Fruit fly (Drosophila melanogaster) whole organism, embryonic: ENCODE measurements around the gene CG33258.

Experiments
- Antp ChIP-seq: fragments of 200-800 bp; sonication (Bioruptor generic); optimal IDR thresholded peaks from 3 replicates; lab custom pipeline; 2016; ENCODE audit warnings: missing biosample characterization, missing genetic modification characterization
- B-H2 ChIP-seq: fragments of 200-800 bp; sonication (Bioruptor generic); optimal IDR thresholded peaks from 2 replicates; lab custom pipeline; 2018; ENCODE audit warnings: missing biosample characterization, mild to moderate bottlenecking, missing genetic modification characterization
- Blimp-1 ChIP-seq: fragments of 200-800 bp; sonication (Bioruptor generic); optimal IDR thresholded peaks from 3 replicates; lab custom pipeline; 2018; ENCODE audit warnings: missing biosample characterization, missing genetic modification characterization, mild to moderate bottlenecking, moderate library complexity, missing genetic modification reagents
- C15 ChIP-seq: fragments of 200-800 bp; sonication (Bioruptor generic); IDR thresholded peaks from 3 replicates; pipeline ENCODE4 v1.3.6; 2022; ENCODE audit warnings: missing biosample characterization, missing genetic modification characterization
- CG10267 ChIP-seq: fragments of 200-800 bp; sonication (Bioruptor generic); optimal IDR thresholded peaks from 2 replicates; lab custom pipeline; 2018; ENCODE audit warnings: missing biosample characterization, mild to moderate bottlenecking, missing genetic modification characterization, moderate library complexity
- CG12391 ChIP-seq: fragments of 200-800 bp; sonication (Bioruptor generic); optimal IDR thresholded peaks from 3 replicates; lab custom pipeline; 2018; ENCODE audit warnings: missing biosample characterization, mild to moderate bottlenecking, missing genetic modification characterization, moderate library complexity
- CG15696 ChIP-seq: fragments of 200-800 bp; sonication (Bioruptor generic); optimal IDR thresholded peaks from 2 replicates; lab custom pipeline; 2019; ENCODE audit warnings: missing biosample characterization, mild to moderate bottlenecking, missing genetic modification characterization, moderate library complexity
- CG16815 ChIP-seq: fragments of 200-800 bp; sonication (Bioruptor generic); optimal IDR thresholded peaks from 3 replicates; lab custom pipeline; 2017; ENCODE audit warnings: missing biosample characterization, mild to moderate bottlenecking, missing genetic modification characterization
- CG17612 ChIP-seq: fragments of 200-800 bp; sonication (Bioruptor generic); IDR thresholded peaks from 2 replicates; pipeline ENCODE4 v1.3.6; 2022; ENCODE audit warnings: missing biosample characterization, missing genetic modification characterization
- CG2199 ChIP-seq: fragments of 200-800 bp; sonication (Bioruptor generic); IDR thresholded peaks from 3 replicates; pipeline ENCODE4 v1.3.6; 2022; ENCODE audit warnings: missing biosample characterization, missing genetic modification characterization
- CG2875 ChIP-seq: fragments of 200-800 bp; sonication (Bioruptor generic); optimal IDR thresholded peaks from 2 replicates; lab custom pipeline; 2017; ENCODE audit warnings: missing biosample characterization, mild to moderate bottlenecking, missing genetic modification characterization, missing genetic modification reagents
- CG32772 ChIP-seq: fragments of 200-800 bp; sonication (Bioruptor generic); IDR thresholded peaks from 2 replicates; pipeline ENCODE4 v1.3.6; 2022; ENCODE audit warnings: missing biosample characterization, missing genetic modification characterization
- CG3847 ChIP-seq: fragments of 200-800 bp; sonication (Bioruptor generic); IDR thresholded peaks from 2 replicates; pipeline ENCODE4 v1.3.6; 2022; ENCODE audit warnings: missing biosample characterization, missing genetic modification characterization
- CG4328 ChIP-seq: fragments of 200-800 bp; sonication (Bioruptor generic); optimal IDR thresholded peaks from 3 replicates; lab custom pipeline; 2017; ENCODE audit warnings: missing biosample characterization, missing genetic modification reagents, missing genetic modification characterization
- CG6175 ChIP-seq: fragments of 200-800 bp; sonication (Bioruptor generic); IDR thresholded peaks from 3 replicates; pipeline ENCODE4 v1.3.6; 2022; ENCODE audit warnings: missing biosample characterization, missing genetic modification characterization
- CG6654 ChIP-seq: fragments of 200-800 bp; sonication (Bioruptor generic); optimal IDR thresholded peaks from 2 replicates; lab custom pipeline; 2017; ENCODE audit warnings: missing biosample characterization, mild to moderate bottlenecking, missing genetic modification characterization
- CG6765 ChIP-seq: fragments of 200-800 bp; sonication (Bioruptor generic); optimal IDR thresholded peaks from 3 replicates; lab custom pipeline; 2017; ENCODE audit warnings: missing biosample characterization, mild to moderate bottlenecking, missing genetic modification characterization
- CG7372 ChIP-seq: fragments of 200-800 bp; sonication (Bioruptor generic); IDR thresholded peaks from 2 replicates; pipeline ENCODE4 v1.3.6; 2022; ENCODE audit warnings: missing biosample characterization, missing genetic modification characterization
- CkIIα-i1 ChIP-seq: fragments of 200-800 bp; sonication (Bioruptor generic); IDR thresholded peaks from 2 replicates; pipeline ENCODE4 v1.3.6; 2022; ENCODE audit warnings: missing biosample characterization, missing genetic modification characterization
- E2f1 ChIP-seq: fragments of 200-800 bp; sonication (Bioruptor generic); IDR thresholded peaks from 2 replicates; pipeline ENCODE4 v1.3.6; 2022; ENCODE audit warnings: missing biosample characterization, missing genetic modification characterization
- Myb ChIP-seq: fragments of 200-800 bp; sonication (Bioruptor generic); optimal IDR thresholded peaks from 2 replicates; lab custom pipeline; 2016; ENCODE audit warnings: missing biosample characterization, missing genetic modification characterization
- Nf-YB ChIP-seq: fragments of 200-800 bp; sonication (Bioruptor generic); optimal IDR thresholded peaks from 3 replicates; lab custom pipeline; 2019; ENCODE audit warnings: missing biosample characterization, mild to moderate bottlenecking, missing genetic modification characterization, moderate library complexity
- Pdp1 ChIP-seq, 2 experiments: fragments of 200-800 bp; sonication (Bioruptor generic); optimal IDR thresholded peaks; 3 replicates each; lab custom pipeline; 2016; ENCODE audit warnings: missing biosample characterization in 2 of 2, missing genetic modification characterization in 2 of 2, mild to moderate bottlenecking in 1 of 2, moderate library complexity in 1 of 2
- Poxn ChIP-seq: fragments of 200-800 bp; sonication (Bioruptor generic); IDR thresholded peaks from 2 replicates; pipeline ENCODE4 v1.3.6; 2022; ENCODE audit warnings: missing biosample characterization, missing genetic modification characterization
- Ptx1 ChIP-seq: fragments of 200-800 bp; sonication (Bioruptor generic); IDR thresholded peaks from 2 replicates; pipeline ENCODE4 v1.3.6; 2022; ENCODE audit warnings: missing biosample characterization, missing genetic modification characterization
- Ravus ChIP-seq: fragments of 200-800 bp; sonication (Bioruptor generic); IDR thresholded peaks from 2 replicates; pipeline ENCODE4 v1.3.6; 2022; ENCODE audit warnings: missing biosample characterization, missing genetic modification characterization
- Spps ChIP-seq: fragments of 200-800 bp; sonication (Bioruptor generic); optimal IDR thresholded peaks from 2 replicates; lab custom pipeline; 2018; ENCODE audit warnings: missing biosample characterization, mild to moderate bottlenecking, missing genetic modification characterization
- Xrp1 ChIP-seq: fragments of 200-800 bp; sonication (Bioruptor generic); IDR thresholded peaks from 2 replicates; pipeline ENCODE4 v1.3.6; 2022; ENCODE audit warnings: missing biosample characterization, missing genetic modification characterization
- ac ChIP-seq: fragments of 200-800 bp; sonication (Bioruptor generic); optimal IDR thresholded peaks from 3 replicates; lab custom pipeline; 2017; ENCODE audit warnings: missing biosample characterization, mild to moderate bottlenecking, missing genetic modification characterization
- aop ChIP-seq: fragments of 200-800 bp; sonication (Bioruptor generic); IDR thresholded peaks from 2 replicates; pipeline ENCODE4 v1.3.6; 2022; ENCODE audit warnings: missing biosample characterization, missing genetic modification characterization
- btn ChIP-seq: fragments of 200-800 bp; sonication (Bioruptor generic); optimal IDR thresholded peaks from 2 replicates; lab custom pipeline; 2016; ENCODE audit warnings: missing biosample characterization, missing genetic modification characterization
- corto ChIP-seq: fragments of 200-800 bp; sonication (Bioruptor generic); optimal IDR thresholded peaks from 2 replicates; lab custom pipeline; 2016; ENCODE audit warnings: missing biosample characterization, mild to moderate bottlenecking, missing genetic modification characterization, moderate library complexity
- croc ChIP-seq: fragments of 200-800 bp; sonication (Bioruptor generic); conservative IDR thresholded peaks from 3 replicates; pipeline ENCODE4 v1.3.6; 2022; ENCODE audit warnings: missing biosample characterization, missing genetic modification characterization
- dan ChIP-seq: fragments of 200-800 bp; sonication (Bioruptor generic); IDR thresholded peaks from 2 replicates; pipeline ENCODE4 v1.3.6; 2022; ENCODE audit warnings: missing biosample characterization, missing genetic modification characterization
- fd3F ChIP-seq: fragments of 200-800 bp; sonication (Bioruptor generic); optimal IDR thresholded peaks from 2 replicates; lab custom pipeline; 2018; ENCODE audit warnings: missing biosample characterization, mild to moderate bottlenecking, missing genetic modification characterization, moderate library complexity
- grn ChIP-seq: fragments of 200-800 bp; sonication (Bioruptor generic); optimal IDR thresholded peaks from 3 replicates; lab custom pipeline; 2017; ENCODE audit warnings: missing biosample characterization, missing genetic modification characterization
- kay ChIP-seq: fragments of 200-800 bp; sonication (Bioruptor generic); optimal IDR thresholded peaks from 2 replicates; lab custom pipeline; 2016; ENCODE audit warnings: missing biosample characterization, missing genetic modification characterization
- klu ChIP-seq: fragments of 200-800 bp; sonication (Bioruptor generic); IDR thresholded peaks from 2 replicates; pipeline ENCODE4 v1.3.6; 2022; ENCODE audit warnings: missing biosample characterization, missing genetic modification characterization
- lola ChIP-seq, 3 experiments: fragments of >200 bp in 2 of 3; fragments of 200-800 bp in 1 of 3; sonication (Bioruptor generic) in 1 of 3; optimal IDR thresholded peaks; 2 replicates each; lab custom pipeline; 2017 to 2019; ENCODE audit warnings: missing biosample characterization in 3 of 3, missing genetic modification characterization in 3 of 3, mild to moderate bottlenecking in 1 of 3, moderate library complexity in 1 of 3
- maf-S ChIP-seq: fragments of 200-800 bp; sonication (Bioruptor generic); optimal IDR thresholded peaks from 2 replicates; lab custom pipeline; 2016; ENCODE audit warnings: missing biosample characterization, missing genetic modification characterization
- pita ChIP-seq: fragments of 200-800 bp; sonication (Bioruptor generic); optimal IDR thresholded peaks from 2 replicates; lab custom pipeline; 2017; ENCODE audit warnings: missing biosample characterization, mild to moderate bottlenecking, missing genetic modification characterization
- schlank ChIP-seq: fragments of 200-800 bp; sonication (Bioruptor generic); optimal IDR thresholded peaks from 2 replicates; lab custom pipeline; 2018; ENCODE audit warnings: missing biosample characterization, mild to moderate bottlenecking, missing genetic modification characterization
- shn ChIP-seq: fragments of 200-800 bp; sonication (Bioruptor generic); optimal IDR thresholded peaks from 3 replicates; lab custom pipeline; 2016; ENCODE audit warnings: missing biosample characterization, missing genetic modification characterization
- slbo ChIP-seq: fragments of 200-800 bp; sonication (Bioruptor generic); IDR thresholded peaks from 2 replicates; pipeline ENCODE4 v1.3.6; 2022; ENCODE audit warnings: missing biosample characterization, missing genetic modification characterization
- so ChIP-seq: fragments of 200-800 bp; sonication (Bioruptor generic); IDR thresholded peaks from 3 replicates; pipeline ENCODE4 v1.3.6; 2022; ENCODE audit warnings: missing biosample characterization, missing genetic modification characterization
- sqz ChIP-seq: fragments of 200-800 bp; sonication (Bioruptor generic); optimal IDR thresholded peaks from 3 replicates; lab custom pipeline; 2018; ENCODE audit warnings: missing biosample characterization, mild to moderate bottlenecking, missing genetic modification characterization
- sug ChIP-seq: fragments of 200-800 bp; optimal IDR thresholded peaks from 2 replicates; lab custom pipeline; 2019; ENCODE audit warnings: missing biosample characterization, mild to moderate bottlenecking, missing genetic modification characterization, moderate library complexity
- tna ChIP-seq: fragments of 200-800 bp; sonication (Bioruptor generic); IDR thresholded peaks from 2 replicates; pipeline ENCODE4 v1.3.6; 2022; ENCODE audit warnings: missing biosample characterization, missing genetic modification characterization; ENCODE audit not compliant: partially characterized antibody
- vnd ChIP-seq: fragments of 200-800 bp; sonication (Bioruptor generic); IDR thresholded peaks from 3 replicates; pipeline ENCODE4 v1.3.6; 2022; ENCODE audit warnings: missing biosample characterization, missing genetic modification characterization; ENCODE audit not compliant: partially characterized antibody
- vvl ChIP-seq: fragments of 200-800 bp; sonication (Bioruptor generic); IDR thresholded peaks from 2 replicates; pipeline ENCODE4 v1.3.6; 2022; ENCODE audit warnings: missing biosample characterization, missing genetic modification characterization
- zfh1 ChIP-seq: fragments of 200-800 bp; sonication (Bioruptor generic); IDR thresholded peaks from 3 replicates; pipeline ENCODE4 v1.3.6; 2022; ENCODE audit warnings: missing biosample characterization, missing genetic modification characterization

The CG33258 gene

DNA sequence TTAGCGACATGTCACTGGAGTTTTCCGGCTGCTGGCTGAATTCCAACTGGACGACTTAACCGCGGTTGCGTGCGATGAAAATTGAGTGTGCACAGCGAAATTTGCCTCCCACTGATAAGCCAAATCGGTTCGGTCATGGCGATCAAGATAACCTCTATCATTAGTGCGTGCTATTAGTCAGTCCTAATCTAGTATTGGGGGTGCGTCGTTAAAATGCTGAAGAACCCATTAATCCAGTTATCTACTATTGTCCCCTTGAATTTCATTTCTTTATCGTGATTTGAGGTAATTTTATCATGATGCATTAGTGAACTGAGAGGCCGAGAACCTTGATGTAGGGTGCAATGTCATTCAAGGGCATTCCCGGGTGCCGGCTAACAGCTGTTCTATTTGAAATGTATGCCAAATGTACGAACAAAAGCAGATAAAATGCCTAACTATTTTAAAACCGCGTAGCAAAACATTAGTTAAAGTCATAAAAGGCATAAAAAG is 46.2 kb downstream of the CG33258 start, which contains the start of gene Pgm1 (continued):
- peak; percentile 85 to 87 for TF ChIP-seq Pdp1 (GFP tag; optimal IDR thresholded peaks at IDR 0.05; lab: Kevin White, UChicago)
- peak; percentile 50 for TF ChIP-seq CG6654
- 0 out of 2 replicates have a peak, but pooled peaks have one; percentile 28 for TF ChIP-seq klu (GFP tag; lab: Robert Waterston, UW)
- TF ChIP-seq CG10267 (tag; lab: Kevin White, UChicago): peak; percentile 70
- peak; percentile 81 for TF ChIP-seq schlank (tag; lab: Kevin White, UChicago)
- peak; percentile 63 for TF ChIP-seq CG32772 (GFP tag; lab: Robert Waterston, UW)
- peak; percentile 74 for TF ChIP-seq CG6765 (GFP tag; lab: Kevin White, UChicago)
- TF ChIP-seq shn (GFP tag; lab: Kevin White, UChicago): peak; percentile 96
- TF ChIP-seq kay: peak; percentile 76
- peak; percentile 60 for TF ChIP-seq CG3847 (GFP tag; lab: Robert Waterston, UW)
- TF ChIP-seq CG6175 (GFP tag; lab: Robert Waterston, UW): peak; percentile 42; the same call in 2 of the 3 replicates
- peak; percentile 69 for TF ChIP-seq CG2875
- TF ChIP-seq Ptx1: peak; percentile 82
- TF ChIP-seq CG2199 (GFP tag; lab: Robert Waterston, UW): no peak
- TF ChIP-seq corto (GFP tag; lab: Kevin White, UChicago): peak; percentile 67
- peak; percentile 44 for TF ChIP-seq croc
- no peak for TF ChIP-seq aop (GFP tag; lab: Robert Waterston, UW)
- no peak for TF ChIP-seq Poxn
- no peak for TF ChIP-seq CkIIα-i1 (GFP tag; lab: Robert Waterston, UW)
- peak; percentile 94 for TF ChIP-seq Antp (GFP tag; lab: Kevin White, UChicago)
- peak; percentile 96 for TF ChIP-seq grn (GFP tag; lab: Kevin White, UChicago)
- no peak for TF ChIP-seq sqz (GFP tag; lab: Kevin White, UChicago)
- TF ChIP-seq B-H2: peak; percentile 71
- TF ChIP-seq CG12391 (tag; lab: Kevin White, UChicago): peak; percentile 68
- TF ChIP-seq CG15696: peak; percentile 41
- TF ChIP-seq btn: peak; percentile 70
- TF ChIP-seq CG4328 (GFP tag; lab: Kevin White, UChicago): no peak
- peak; percentile 72 for TF ChIP-seq vvl (GFP tag; lab: Robert Waterston, UW)
- peak; percentile 82 for TF ChIP-seq slbo (GFP tag; lab: Robert Waterston, UW)
- peak; percentile 48 for TF ChIP-seq CG17612 (GFP tag; lab: Robert Waterston, UW)
- TF ChIP-seq Blimp-1: no peak
- TF ChIP-seq dan (GFP tag; lab: Robert Waterston, UW): 0 out of 2 replicates have a peak, but pooled peaks have one; percentile 46
- TF ChIP-seq CG7372 (GFP tag; lab: Robert Waterston, UW): no peak
- no peak for TF ChIP-seq vnd (GFP tag; lab: Robert Waterston, UW)
- peak; percentile 65 for TF ChIP-seq Nf-YB (GFP tag; lab: Kevin White, UChicago)
- peak; percentile 70 for TF ChIP-seq Spps (tag; lab: Kevin White, UChicago)
- TF ChIP-seq sug (tag; lab: Kevin White, UChicago): peak; percentile 90
- TF ChIP-seq pita (GFP tag; lab: Kevin White, UChicago): no peak
- TF ChIP-seq so (GFP tag; lab: Robert Waterston, UW): peak; percentile 67; the same call in 1 of the 3 replicates
- TF ChIP-seq ac (GFP tag; lab: Kevin White, UChicago): peak; percentile 69
- TF ChIP-seq CG16815 (GFP tag; lab: Kevin White, UChicago): peak; percentile 70
- TF ChIP-seq lola (GFP tag; optimal IDR thresholded peaks at IDR 0.05; lab: Kevin White, UChicago): peak in 1 of 3 experiments; percentile 46
- TF ChIP-seq C15: no peak; the same call in 2 of the 3 replicates
- peak; percentile 84 for TF ChIP-seq Xrp1 (GFP tag; lab: Robert Waterston, UW)
- peak; percentile 81 for TF ChIP-seq Myb (GFP tag; lab: Kevin White, UChicago)
- no peak for TF ChIP-seq Ravus (GFP tag; lab: Robert Waterston, UW)
- peak; percentile 77 for TF ChIP-seq zfh1 (GFP tag; lab: Robert Waterston, UW)
- TF ChIP-seq fd3F (GFP tag; lab: Kevin White, UChicago): peak; percentile 59
- no peak for TF ChIP-seq tna (GFP tag; lab: Robert Waterston, UW)
- TF ChIP-seq E2f1: peak; percentile 74
- peak; percentile 88 for TF ChIP-seq maf-S
